Worm (Caenorhabditis elegans): ENCODE results near the gene F09B12.3.

DNA sequence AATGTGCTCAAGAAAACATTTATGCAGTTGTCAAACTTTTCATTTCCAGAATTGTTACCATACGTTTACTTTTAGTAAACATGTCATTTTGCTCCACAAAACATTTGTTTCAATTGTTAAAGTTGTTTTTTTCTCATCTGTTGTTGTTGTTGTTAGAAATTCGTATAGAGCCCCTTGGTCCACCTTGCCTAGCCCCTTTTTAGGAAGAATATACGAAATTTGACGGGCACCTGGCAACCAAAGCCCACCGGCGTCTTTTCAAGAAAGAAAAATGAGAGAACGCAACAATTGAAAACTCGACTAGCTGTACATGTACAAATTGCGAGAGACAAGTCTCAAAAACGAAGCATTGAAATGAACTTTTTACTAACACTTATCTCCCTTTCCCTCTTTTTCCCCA lies 13.4 kb downstream of the F09B12.3 start, which contains the start of gene F09B12.5:
- TF ChIP-seq let-607 (tag; optimal IDR thresholded peaks at IDR 0.05) (no peak), F22D6.2 (tag; optimal IDR thresholded peaks at IDR 0.05) (no peak), hrde-1 (tag; optimal IDR thresholded peaks at IDR 0.05; ENCODE audit: borderline replicate concordance) (no peak)
